Worm (Caenorhabditis elegans): ENCODE results near the gene C05E11.6.
"Not testable (repeated sequence)": the region's sequence is repeated elsewhere in the genome, so short reads cannot be mapped to it uniquely, and the experiment has no call there.

DNA sequence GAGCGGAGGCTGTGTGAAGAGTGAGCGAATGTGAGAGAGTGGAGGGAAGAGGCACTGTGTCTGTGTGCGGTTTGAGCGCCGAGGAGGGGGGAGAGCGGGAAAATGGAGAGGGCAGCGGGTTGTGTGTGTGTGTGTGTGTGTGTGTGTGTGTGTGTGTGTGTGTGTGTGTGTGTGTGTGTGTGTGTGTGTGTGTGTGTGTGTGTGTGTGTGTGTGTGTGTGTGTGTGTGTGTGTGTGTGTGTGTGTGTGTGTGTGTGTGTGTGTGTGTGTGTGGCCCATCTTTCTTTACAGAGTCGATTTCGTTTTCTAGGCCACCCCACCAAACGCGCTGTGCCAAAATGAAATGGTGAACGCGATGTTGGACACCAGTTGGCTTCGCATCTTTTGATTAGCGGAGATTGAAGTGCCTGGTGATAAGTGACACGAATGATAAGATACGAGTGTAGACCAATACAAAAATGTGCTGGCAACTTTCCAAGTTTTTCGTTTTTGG lies 44.5 kb downstream of the C05E11.6 start:
- TF ChIP-seq nhr-28, aly-2 (tag; optimal IDR thresholded peaks at IDR 0.05): not testable (repeated sequence)

All from whole organism, L3 larva.